ENCODE assay signal across 1 fruit fly cellular context in genomic region chr3L:2822955-2823354, dm6.
TF ChIP-seq lines count a peak whose summit lies in the region.

No protein-coding gene starts in this region.

TF ChIP-seq in whole organism, embryonic, 481 proteins besides CTCF, POLR2A, EP300 and RAD21 (continued from another document and continues in another):
- TF ChIP-seq CG4328 (GFP tag; optimal IDR thresholded peaks at IDR 0.05; lab: Kevin White, UChicago) (no peak), CG3281 (GFP tag; optimal IDR thresholded peaks at IDR 0.05; lab: Kevin White, UChicago) (peak; percentile 41), Oli (tag; optimal IDR thresholded peaks at IDR 0.05; lab: Kevin White, UChicago) (peak; percentile 18), Adf1 (GFP tag; IDR thresholded peaks at IDR 0.05; lab: Robert Waterston, UW) (no peak; the same call in 1 of the 2 replicates), org-1 (GFP tag; optimal IDR thresholded peaks at IDR 0.05; lab: Kevin White, UChicago) (peak; percentile 26), CG12942 (GFP tag; optimal IDR thresholded peaks at IDR 0.05; lab: Kevin White, UChicago) (no peak), fd96Cb (tag; optimal IDR thresholded peaks at IDR 0.05; lab: Kevin White, UChicago) (peak; percentile 45), Hand (GFP tag; optimal IDR thresholded peaks at IDR 0.05; lab: Kevin White, UChicago) (no peak), CG11723 (GFP tag; optimal IDR thresholded peaks at IDR 0.05; lab: Kevin White, UChicago) (no peak), CG15514 (GFP tag; optimal IDR thresholded peaks at IDR 0.05; lab: Kevin White, UChicago) (peak; percentile 31), Fer1 (GFP tag; optimal IDR thresholded peaks at IDR 0.05; lab: Kevin White, UChicago) (peak; percentile 69), NfI (GFP tag; optimal IDR thresholded peaks at IDR 0.05; lab: Kevin White, UChicago) (no peak), chm (GFP tag; IDR thresholded peaks at IDR 0.05; lab: Robert Waterston, UW) (no peak), sisA (GFP tag; IDR thresholded peaks at IDR 0.05; lab: Robert Waterston, UW) (peak; percentile 49; the same call in 1 of the 2 replicates), Abd-B (GFP tag; optimal IDR thresholded peaks at IDR 0.05; lab: Kevin White, UChicago) (no peak), cwo (GFP tag; optimal IDR thresholded peaks at IDR 0.05; lab: Kevin White, UChicago) (peak; percentile 53), eyg (GFP tag; optimal IDR thresholded peaks at IDR 0.05; lab: Kevin White, UChicago) (no peak), lov (optimal IDR thresholded peaks at IDR 0.05; lab: Kevin White, UChicago) (no peak), lov (GFP tag; IDR thresholded peaks at IDR 0.05; lab: Robert Waterston, UW) (no peak), nom (GFP tag; optimal IDR thresholded peaks at IDR 0.05; lab: Kevin White, UChicago) (peak; percentile 55), CG5953 (GFP tag; IDR thresholded peaks at IDR 0.05; lab: Robert Waterston, UW) (no peak), H2.0 (GFP tag; IDR thresholded peaks at IDR 0.05; lab: Robert Waterston, UW) (peak; percentile 31), seq (GFP tag; IDR thresholded peaks at IDR 0.05; lab: Robert Waterston, UW) (no peak), HmgD (GFP tag; optimal IDR thresholded peaks at IDR 0.05; lab: Kevin White, UChicago) (no peak), CG4820 (GFP tag; optimal IDR thresholded peaks at IDR 0.05; lab: Kevin White, UChicago) (peak; percentile 24), CG7786 (GFP tag; optimal IDR thresholded peaks at IDR 0.05; lab: Kevin White, UChicago) (peak; percentile 30), phol (tag; optimal IDR thresholded peaks at IDR 0.05; lab: Kevin White, UChicago) (peak; percentile 44), Xrp1 (GFP tag; IDR thresholded peaks at IDR 0.05; lab: Robert Waterston, UW) (peak; percentile 68), danr (GFP tag; IDR thresholded peaks at IDR 0.05; lab: Robert Waterston, UW) (0 out of 2 replicates have a peak, but pooled peaks have one; percentile 28), tna (GFP tag; IDR thresholded peaks at IDR 0.05; lab: Robert Waterston, UW; ENCODE audit: partially characterized antibody) (no peak), aop (GFP tag; IDR thresholded peaks at IDR 0.05; lab: Robert Waterston, UW) (no peak), knrl (GFP tag; IDR thresholded peaks at IDR 0.05; lab: Robert Waterston, UW; ENCODE audit: partially characterized antibody) (no peak), CG17385 (GFP tag; optimal IDR thresholded peaks at IDR 0.05; lab: Kevin White, UChicago) (no peak), Hmr (GFP tag; optimal IDR thresholded peaks at IDR 0.05; lab: Kevin White, UChicago) (peak; percentile 50), CG2889 (GFP tag; IDR thresholded peaks at IDR 0.05; lab: Robert Waterston, UW) (no peak), CG8924 (tag; optimal IDR thresholded peaks at IDR 0.05; lab: Kevin White, UChicago) (peak; percentile 17), CG8290 (GFP tag; optimal IDR thresholded peaks at IDR 0.05; lab: Kevin White, UChicago) (peak; percentile 36), CG8290 (tag; optimal IDR thresholded peaks at IDR 0.05; lab: Kevin White, UChicago) (peak in 1 of 2 experiments; percentile 48), odd (GFP tag; optimal IDR thresholded peaks at IDR 0.05; lab: Kevin White, UChicago) (no peak), Gug (GFP tag; IDR thresholded peaks at IDR 0.05; lab: Robert Waterston, UW) (peak; percentile 47; the same call in 1 of the 4 replicates), ind (GFP tag; optimal IDR thresholded peaks at IDR 0.05; lab: Kevin White, UChicago) (peak; percentile 44), tio (GFP tag; optimal IDR thresholded peaks at IDR 0.05; lab: Kevin White, UChicago) (peak; percentile 2), corto (GFP tag; optimal IDR thresholded peaks at IDR 0.05; lab: Kevin White, UChicago) (peak; percentile 55), CG11695 (GFP tag; IDR thresholded peaks at IDR 0.05; lab: Robert Waterston, UW) (peak; percentile 58; the same call in 2 of the 3 replicates), CG17361 (GFP tag; IDR thresholded peaks at IDR 0.05; lab: Robert Waterston, UW) (peak; percentile 50; the same call in 2 of the 3 replicates), scrt (GFP tag; optimal IDR thresholded peaks at IDR 0.05; lab: Kevin White, UChicago) (peak; percentile 55), Dad (GFP tag; optimal IDR thresholded peaks at IDR 0.05; lab: Kevin White, UChicago) (no peak), hbn (GFP tag; IDR thresholded peaks at IDR 0.05; lab: Robert Waterston, UW; ENCODE audit: partially characterized antibody) (no peak), lola (GFP tag; optimal IDR thresholded peaks at IDR 0.05; lab: Kevin White, UChicago) (no peak), H15 (GFP tag; IDR thresholded peaks at IDR 0.05; lab: Robert Waterston, UW) (no peak), CHES-1-like (GFP tag; optimal IDR thresholded peaks at IDR 0.05; lab: Kevin White, UChicago) (no peak), trem (tag; optimal IDR thresholded peaks at IDR 0.05; lab: Kevin White, UChicago) (no peak), pan (optimal IDR thresholded peaks at IDR 0.05; lab: Kevin White, UChicago) (no peak), pan (GFP tag; optimal IDR thresholded peaks at IDR 0.05 in 1 of 2, IDR thresholded peaks at IDR 0.05 in 1 of 2) (peak in 1 of 2 experiments; percentile 54), Antp (GFP tag; optimal IDR thresholded peaks at IDR 0.05; lab: Kevin White, UChicago) (no peak), CG2120 (GFP tag; optimal IDR thresholded peaks at IDR 0.05; lab: Kevin White, UChicago) (peak; percentile 62), Atf6 (GFP tag; IDR thresholded peaks at IDR 0.05; lab: Robert Waterston, UW) (peak; percentile 41; the same call in 1 of the 2 replicates), CG11247 (GFP tag; IDR thresholded peaks at IDR 0.05; lab: Robert Waterston, UW) (no peak), D19A (tag; optimal IDR thresholded peaks at IDR 0.05; lab: Kevin White, UChicago) (peak; percentile 24), bsh (GFP tag; optimal IDR thresholded peaks at IDR 0.05; lab: Kevin White, UChicago) (peak; percentile 51 to 91), Camta (GFP tag; optimal IDR thresholded peaks at IDR 0.05; lab: Kevin White, UChicago) (peak; percentile 8), fru (optimal IDR thresholded peaks at IDR 0.05; lab: Kevin White, UChicago) (no peak), Dp (GFP tag; optimal IDR thresholded peaks at IDR 0.05; lab: Kevin White, UChicago) (no peak), Sox100B (GFP tag; optimal IDR thresholded peaks at IDR 0.05; lab: Kevin White, UChicago) (no peak), Doc3 (GFP tag; IDR thresholded peaks at IDR 0.05; lab: Robert Waterston, UW; ENCODE audit: partially characterized antibody) (no peak), otp (GFP tag; IDR thresholded peaks at IDR 0.05; lab: Robert Waterston, UW) (0 out of 3 replicates have a peak, but pooled peaks have one; percentile 27), Sox102F (GFP tag; optimal IDR thresholded peaks at IDR 0.05; lab: Kevin White, UChicago) (peak; percentile 49), Ptx1 (GFP tag; IDR thresholded peaks at IDR 0.05; lab: Robert Waterston, UW) (peak; percentile 76), gfzf (GFP tag; optimal IDR thresholded peaks at IDR 0.05; lab: Kevin White, UChicago) (no peak), CG4617 (GFP tag; optimal IDR thresholded peaks at IDR 0.05; lab: Kevin White, UChicago; ENCODE audit: borderline replicate concordance) (no peak), dysf (GFP tag; IDR thresholded peaks at IDR 0.05; lab: Robert Waterston, UW) (peak; percentile 59; the same call in 2 of the 3 replicates), peb (GFP tag; IDR thresholded peaks at IDR 0.05; lab: Robert Waterston, UW) (0 out of 2 replicates have a peak, but pooled peaks have one; percentile 12), Drgx (GFP tag; IDR thresholded peaks at IDR 0.05; lab: Robert Waterston, UW) (peak; percentile 94), slbo (GFP tag; IDR thresholded peaks at IDR 0.05; lab: Robert Waterston, UW) (peak; percentile 65), CG13894 (tag; optimal IDR thresholded peaks at IDR 0.05; lab: Kevin White, UChicago) (no peak), Mes4 (GFP tag; optimal IDR thresholded peaks at IDR 0.05; lab: Kevin White, UChicago) (no peak), CG6791 (GFP tag; IDR thresholded peaks at IDR 0.05; lab: Robert Waterston, UW; ENCODE audit: partially characterized antibody) (no peak), CG11085 (GFP tag; IDR thresholded peaks at IDR 0.05; lab: Robert Waterston, UW) (no peak), nau (GFP tag; optimal IDR thresholded peaks at IDR 0.05; lab: Kevin White, UChicago) (no peak), CG9215 (GFP tag; IDR thresholded peaks at IDR 0.05; lab: Robert Waterston, UW) (no peak), lmd (GFP tag; IDR thresholded peaks at IDR 0.05; lab: Robert Waterston, UW) (peak; percentile 62), CG18262 (tag; optimal IDR thresholded peaks at IDR 0.05; lab: Kevin White, UChicago) (peak; percentile 59), CG31441 (GFP tag; IDR thresholded peaks at IDR 0.05; lab: Robert Waterston, UW) (peak; percentile 54; the same call in 1 of the 2 replicates), dati (GFP tag; IDR thresholded peaks at IDR 0.05; lab: Robert Waterston, UW) (no peak), CG10274 (GFP tag; optimal IDR thresholded peaks at IDR 0.05; lab: Kevin White, UChicago) (no peak), her (GFP tag; optimal IDR thresholded peaks at IDR 0.05; lab: Kevin White, UChicago) (peak; percentile 6), CG11504 (tag; optimal IDR thresholded peaks at IDR 0.05; lab: Kevin White, UChicago) (peak; percentile 62), CG2202 (tag; optimal IDR thresholded peaks at IDR 0.05; lab: Kevin White, UChicago) (no peak), Optix (GFP tag; IDR thresholded peaks at IDR 0.05; lab: Robert Waterston, UW) (peak; percentile 41; the same call in 1 of the 3 replicates), CG10366 (GFP tag; IDR thresholded peaks at IDR 0.05; lab: Robert Waterston, UW) (peak; percentile 41; the same call in 1 of the 2 replicates), CG12769 (tag; optimal IDR thresholded peaks at IDR 0.05; lab: Kevin White, UChicago) (peak; percentile 61), al (GFP tag; IDR thresholded peaks at IDR 0.05; lab: Robert Waterston, UW) (peak; percentile 42; the same call in 1 of the 2 replicates), CG14710 (tag; optimal IDR thresholded peaks at IDR 0.05; lab: Kevin White, UChicago) (no peak), lab (GFP tag; optimal IDR thresholded peaks at IDR 0.05; lab: Kevin White, UChicago) (peak; percentile 84), sna (GFP tag; IDR thresholded peaks at IDR 0.05; lab: Robert Waterston, UW; ENCODE audit: partially characterized antibody) (no peak), ttk (GFP tag; IDR thresholded peaks at IDR 0.05; lab: Robert Waterston, UW) (peak; percentile 29; the same call in 1 of the 2 replicates), Sin3A (optimal IDR thresholded peaks at IDR 0.05; lab: Kevin White, UChicago) (no peak), HLHmδ (GFP tag; optimal IDR thresholded peaks at IDR 0.05; lab: Kevin White, UChicago) (no peak), pros (GFP tag; optimal IDR thresholded peaks at IDR 0.05; lab: Kevin White, UChicago) (no peak), CG1603 (tag; optimal IDR thresholded peaks at IDR 0.05; lab: Kevin White, UChicago) (peak; percentile 69), vvl (GFP tag; IDR thresholded peaks at IDR 0.05; lab: Robert Waterston, UW) (peak; percentile 62), maf-S (GFP tag; optimal IDR thresholded peaks at IDR 0.05; lab: Kevin White, UChicago) (no peak), CG12659 (GFP tag; optimal IDR thresholded peaks at IDR 0.05; lab: Kevin White, UChicago) (no peak), tgo (GFP tag; IDR thresholded peaks at IDR 0.05; lab: Robert Waterston, UW) (peak; percentile 58; the same call in 2 of the 3 replicates), sc (optimal IDR thresholded peaks at IDR 0.05; lab: Kevin White, UChicago) (no peak), sc (GFP tag; optimal IDR thresholded peaks at IDR 0.05; lab: Kevin White, UChicago) (no peak), sqz (GFP tag; optimal IDR thresholded peaks at IDR 0.05; lab: Kevin White, UChicago) (no peak), Xbp1 (GFP tag; optimal IDR thresholded peaks at IDR 0.05; lab: Kevin White, UChicago) (peak; percentile 46), hb (GFP tag; IDR thresholded peaks at IDR 0.05; lab: Robert Waterston, UW; ENCODE audit: partially characterized antibody) (no peak), CG15073 (GFP tag; optimal IDR thresholded peaks at IDR 0.05; lab: Kevin White, UChicago) (no peak), esg (GFP tag; conservative IDR thresholded peaks at IDR 0.05; lab: Robert Waterston, UW) (0 out of 2 replicates have a peak, but pooled peaks have one; percentile 31), CG10147 (GFP tag; optimal IDR thresholded peaks at IDR 0.05; lab: Kevin White, UChicago) (peak; percentile 45), unpg (GFP tag; optimal IDR thresholded peaks at IDR 0.05; lab: Kevin White, UChicago) (peak; percentile 32), ken (GFP tag; IDR thresholded peaks at IDR 0.05; lab: Robert Waterston, UW) (0 out of 3 replicates have a peak, but pooled peaks have one; percentile 39), CG34422 (GFP tag; IDR thresholded peaks at IDR 0.05; lab: Robert Waterston, UW) (peak; percentile 44; the same call in 1 of the 3 replicates), NFAT (GFP tag; IDR thresholded peaks at IDR 0.05; lab: Robert Waterston, UW) (no peak), CG17186 (GFP tag; optimal IDR thresholded peaks at IDR 0.05; lab: Kevin White, UChicago) (no peak), CG14965 (GFP tag; optimal IDR thresholded peaks at IDR 0.05; lab: Kevin White, UChicago; ENCODE audit: borderline replicate concordance) (no peak), CG1233 (GFP tag; optimal IDR thresholded peaks at IDR 0.05; lab: Kevin White, UChicago) (no peak), sob (GFP tag; IDR thresholded peaks at IDR 0.05; lab: Robert Waterston, UW) (no peak), sim (GFP tag; IDR thresholded peaks at IDR 0.05; lab: Robert Waterston, UW) (no peak), CG12071 (GFP tag; optimal IDR thresholded peaks at IDR 0.05; lab: Kevin White, UChicago) (no peak), CG11398 (GFP tag; optimal IDR thresholded peaks at IDR 0.05; lab: Kevin White, UChicago) (no peak), pb (GFP tag; optimal IDR thresholded peaks at IDR 0.05; lab: Kevin White, UChicago) (no peak), Usf (GFP tag; optimal IDR thresholded peaks at IDR 0.05; lab: Kevin White, UChicago) (no peak), CG14441 (GFP tag; IDR thresholded peaks at IDR 0.05; lab: Robert Waterston, UW) (peak; percentile 34; the same call in 1 of the 2 replicates), h (optimal IDR thresholded peaks at IDR 0.05; lab: Kevin White, UChicago) (no peak), YL-1 (GFP tag; optimal IDR thresholded peaks at IDR 0.05; lab: Kevin White, UChicago) (no peak), CkIIα-i1 (GFP tag; IDR thresholded peaks at IDR 0.05; lab: Robert Waterston, UW) (no peak), Hr39 (optimal IDR thresholded peaks at IDR 0.05; lab: Kevin White, UChicago) (no peak), CG10565 (GFP tag; optimal IDR thresholded peaks at IDR 0.05; lab: Kevin White, UChicago) (no peak)
